Fruit fly (Drosophila melanogaster) whole organism, pupa: ENCODE measurements around the gene JTBR.
A peak's percentile ranks its signal among the peaks of the same experiment; 100 is the strongest.

ENCODE experiments used
- CG14655 ChIP-seq: fragments of 200-800 bp; sonication (Bioruptor generic); optimal IDR thresholded peaks from 3 replicates; lab custom pipeline; 2017; ENCODE audit warnings: mild to moderate bottlenecking, missing biosample characterization, missing genetic modification reagents, missing genetic modification characterization
- CG15710 ChIP-seq: fragments of 200-800 bp; sonication (Bioruptor generic); optimal IDR thresholded peaks from 2 replicates; lab custom pipeline; 2018; ENCODE audit warnings: missing biosample characterization, mild to moderate bottlenecking, missing genetic modification characterization, moderate library complexity
- CG17806 ChIP-seq: fragments of 200-800 bp; sonication (Bioruptor generic); optimal IDR thresholded peaks from 2 replicates; lab custom pipeline; 2018; ENCODE audit warnings: missing biosample characterization, mild to moderate bottlenecking, missing genetic modification characterization, moderate library complexity
- CG32121 ChIP-seq: fragments of 200-800 bp; sonication (Bioruptor generic); IDR thresholded peaks from 2 replicates; pipeline ENCODE4 v1.3.6; 2022; ENCODE audit warnings: missing biosample characterization, missing genetic modification characterization
- CG34367 ChIP-seq: fragments of 200-800 bp; sonication (Bioruptor generic); optimal IDR thresholded peaks from 2 replicates; lab custom pipeline; 2018; ENCODE audit warnings: missing biosample characterization, mild to moderate bottlenecking, missing genetic modification characterization
- CG4496 ChIP-seq: fragments of 200-800 bp; sonication (Bioruptor generic); IDR thresholded peaks from 3 replicates; pipeline ENCODE4 v1.3.6; 2022; ENCODE audit warnings: missing biosample characterization, missing genetic modification characterization
- CG8159 ChIP-seq: fragments of 200-800 bp; sonication (Bioruptor generic); optimal IDR thresholded peaks from 3 replicates; lab custom pipeline; 2018; ENCODE audit warnings: missing biosample characterization, mild to moderate bottlenecking, missing genetic modification characterization, moderate library complexity
- CG9948 ChIP-seq: fragments of 200-800 bp; sonication (Bioruptor generic); optimal IDR thresholded peaks from 2 replicates; lab custom pipeline; 2018; ENCODE audit warnings: missing biosample characterization, mild to moderate bottlenecking, missing genetic modification characterization, moderate library complexity
- D1 ChIP-seq: fragments of 200-800 bp; sonication (Bioruptor generic); optimal IDR thresholded peaks from 2 replicates; lab custom pipeline; 2018; ENCODE audit warnings: missing biosample characterization, mild to moderate bottlenecking, missing genetic modification characterization, moderate library complexity
- EcR ChIP-seq: fragments of 200-800 bp; sonication (Bioruptor generic); optimal IDR thresholded peaks from 3 replicates; lab custom pipeline; 2019; ENCODE audit warnings: missing biosample characterization, missing genetic modification characterization, mild to moderate bottlenecking, moderate library complexity, missing genetic modification reagents
- Pif1B ChIP-seq: fragments of 200-800 bp; sonication (Bioruptor generic); optimal IDR thresholded peaks from 3 replicates; lab custom pipeline; 2016; ENCODE audit warnings: missing biosample characterization, missing genetic modification characterization
- Snoo ChIP-seq: fragments of 200-800 bp; sonication (Bioruptor generic); optimal IDR thresholded peaks from 3 replicates; lab custom pipeline; 2017; ENCODE audit warnings: missing biosample characterization, mild to moderate bottlenecking, missing genetic modification characterization, inconsistent platforms
- fd96Ca ChIP-seq: fragments of 200-800 bp; sonication (Bioruptor generic); IDR thresholded peaks from 3 replicates; pipeline ENCODE4 v1.3.6; 2022; ENCODE audit warnings: missing biosample characterization, missing genetic modification characterization
- gl ChIP-seq: fragments of 200-800 bp; sonication (Bioruptor generic); optimal IDR thresholded peaks from 2 replicates; lab custom pipeline; 2018; ENCODE audit warnings: missing biosample characterization, mild to moderate bottlenecking, missing genetic modification characterization

DNA sequence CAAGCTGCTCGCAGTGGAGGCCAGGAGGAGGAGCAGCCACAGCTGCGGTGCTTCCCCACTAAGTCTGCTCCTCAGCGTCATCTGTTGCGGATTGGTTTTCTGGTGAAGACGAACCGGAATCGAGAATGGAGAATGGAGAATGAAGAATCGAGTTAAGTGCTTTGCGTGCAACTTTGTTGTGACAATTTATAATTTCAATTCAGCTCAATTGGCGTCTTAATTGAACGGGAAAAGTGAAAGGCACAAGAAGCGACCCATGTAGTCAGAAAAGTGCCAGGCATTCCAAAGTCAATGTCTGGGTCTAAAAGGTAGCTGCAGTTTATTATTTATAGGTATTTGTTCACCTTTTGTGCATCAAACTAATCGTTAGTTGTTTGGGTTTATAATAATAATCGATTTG is 48.4 kb downstream of the JTBR start:
- no peak for TF ChIP-seq Pif1B (GFP tag; lab: Kevin White, UChicago)
- TF ChIP-seq CG32121 (GFP tag; lab: Robert Waterston, UW) = no peak
- no peak for TF ChIP-seq CG15710 (tag; lab: Kevin White, UChicago)
- TF ChIP-seq CG9948 (tag; lab: Kevin White, UChicago) = no peak
- TF ChIP-seq EcR (GFP tag; lab: Kevin White, UChicago) = no peak
- no peak for TF ChIP-seq CG14655 (GFP tag; lab: Kevin White, UChicago)
- TF ChIP-seq Snoo (tag; lab: Kevin White, UChicago) = no peak
- no peak for TF ChIP-seq CG34367 (tag; lab: Kevin White, UChicago)
- TF ChIP-seq CG4496 (GFP tag; lab: Robert Waterston, UW) = no peak
- peak; percentile 51 for TF ChIP-seq gl
- TF ChIP-seq CG17806 (tag; lab: Kevin White, UChicago) = no peak
- TF ChIP-seq D1 = no peak
- TF ChIP-seq CG8159 (tag; lab: Kevin White, UChicago) = no peak
- no peak for TF ChIP-seq fd96Ca
